Worm (Caenorhabditis elegans): ENCODE measurements around the gene srh-71.

DNA sequence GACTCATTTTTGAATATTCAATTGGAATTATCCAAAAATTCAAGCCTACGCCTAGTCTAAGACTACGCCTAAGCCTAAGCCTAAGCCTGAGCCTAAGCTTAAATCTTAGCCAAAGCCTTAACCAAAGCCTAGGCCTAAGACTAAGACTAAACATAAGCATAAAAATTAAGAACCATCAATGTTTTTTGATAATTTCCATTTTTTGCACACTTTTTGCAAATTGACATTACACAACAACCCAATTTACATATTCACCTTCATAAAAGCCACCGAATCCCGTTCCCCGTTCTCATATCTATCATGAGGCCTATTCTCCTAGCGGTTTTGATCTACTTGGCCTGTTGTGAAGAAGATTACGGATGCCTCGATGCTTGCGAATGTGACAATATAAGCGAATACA is 5.8 kb upstream of the srh-71 start, which contains the start of gene T10D4.7:
- TF ChIP-seq ceh-13 (GFP tag; optimal IDR thresholded peaks at IDR 0.05) (no peak), flt-1 (GFP tag; IDR thresholded peaks at IDR 0.05) (no peak), ceh-36 (tag; optimal IDR thresholded peaks at IDR 0.05) (no peak), hnd-1 (tag; optimal IDR thresholded peaks at IDR 0.05) (no peak), ama-1 (optimal IDR thresholded peaks at IDR 0.05) (no peak), B0310.2 (tag; optimal IDR thresholded peaks at IDR 0.05) (no peak), hmg-4 (GFP tag; optimal IDR thresholded peaks at IDR 0.05) (no peak), tbx-11 (GFP tag; IDR thresholded peaks at IDR 0.05) (no peak), tbx-37 (GFP tag; conservative IDR thresholded peaks at IDR 0.05) (no peak), F13C5.2 (tag; optimal IDR thresholded peaks at IDR 0.05) (no peak), ets-7 (tag; optimal IDR thresholded peaks at IDR 0.05) (no peak)
